Fruit fly (Drosophila melanogaster) whole organism: ENCODE measurements around the gene CG43098.

Source experiments
- CG8478 ChIP-seq: fragments of >200 bp; optimal IDR thresholded peaks from 2 replicates; lab custom pipeline; 2018; ENCODE audit warnings: inconsistent platforms
- Dll ChIP-seq: fragments of >200 bp; optimal IDR thresholded peaks from 2 replicates; lab custom pipeline; 2017
- EcR ChIP-seq, 2 experiments: fragments of >200 bp; optimal IDR thresholded peaks; 2 replicates each; lab custom pipeline; 2017; ENCODE audit warnings: missing biosample characterization in 2 of 2, missing genetic modification characterization in 2 of 2, missing genetic modification reagents in 2 of 2
- pan ChIP-seq: fragments of >200 bp; optimal IDR thresholded peaks from 2 replicates; lab custom pipeline; 2017
- psq ChIP-seq: fragments of >200 bp; optimal IDR thresholded peaks from 2 replicates; lab custom pipeline; 2017
- usp ChIP-seq: fragments of >200 bp; optimal IDR thresholded peaks from 2 replicates; lab custom pipeline; 2017; ENCODE audit warnings: missing biosample characterization, missing genetic modification characterization, mixed read lengths

dm6 chr3L:3658768-3659167, at the start of gene CG43098:
- TF ChIP-seq usp (GFP tag; lab: Kevin White, UChicago) = no peak
- TF ChIP-seq psq (lab: Kevin White, UChicago) = no peak
- TF ChIP-seq CG8478 (lab: Kevin White, UChicago) = no peak
- no peak for TF ChIP-seq pan (lab: Kevin White, UChicago)
- no peak for TF ChIP-seq Dll (lab: Kevin White, UChicago)
- TF ChIP-seq EcR (GFP tag; optimal IDR thresholded peaks at IDR 0.05; lab: Kevin White, UChicago) = no peak
